Worm (Caenorhabditis elegans) whole organism, L2 larva: ENCODE data around the gene C25F9.6.

Experiments
- blmp-1 ChIP-seq: sonication (generic microtip); optimal IDR thresholded peaks from 2 replicates; lab custom pipeline; 2017; ENCODE audit warnings: missing genetic modification characterization, mild to moderate bottlenecking, missing compliant biosample characterization, antibody characterized with exemption, moderate library complexity; ENCODE audit not compliant: insufficient read depth
- crh-2 ChIP-seq: sonication (generic microtip); optimal IDR thresholded peaks from 2 replicates; lab custom pipeline; 2017; ENCODE audit warnings: missing biosample characterization, missing genetic modification characterization
- elt-1 ChIP-seq: fragments of 150-350 bp; optimal IDR thresholded peaks from 2 replicates; lab custom pipeline; 2014; ENCODE audit warnings: missing biosample characterization, missing genetic modification characterization
- lin-11 ChIP-seq: fragments of 150-350 bp; sonication (generic microtip); optimal IDR thresholded peaks from 2 replicates; lab custom pipeline; 2014; ENCODE audit warnings: missing biosample characterization, missing genetic modification characterization, inconsistent platforms, mixed read lengths
- nhr-12 ChIP-seq: fragments of 150-350 bp; optimal IDR thresholded peaks from 2 replicates; lab custom pipeline; 2014; ENCODE audit warnings: missing biosample characterization, missing genetic modification characterization

- TF ChIP-seq crh-2 (tag; lab: Kevin White, UChicago): no peak
- no peak for TF ChIP-seq nhr-12 (tag; lab: Kevin White, UChicago)
- no peak for TF ChIP-seq lin-11
- TF ChIP-seq elt-1: no peak
- TF ChIP-seq blmp-1 (tag; lab: Kevin White, UChicago): no peak
Measured at ce11 chrV:19380968-19381367, 24.2 kb downstream of the C25F9.6 start, which contains the start of gene srw-84.
